Fruit fly (Drosophila melanogaster): ENCODE data around the gene Acp24A4.

DNA sequence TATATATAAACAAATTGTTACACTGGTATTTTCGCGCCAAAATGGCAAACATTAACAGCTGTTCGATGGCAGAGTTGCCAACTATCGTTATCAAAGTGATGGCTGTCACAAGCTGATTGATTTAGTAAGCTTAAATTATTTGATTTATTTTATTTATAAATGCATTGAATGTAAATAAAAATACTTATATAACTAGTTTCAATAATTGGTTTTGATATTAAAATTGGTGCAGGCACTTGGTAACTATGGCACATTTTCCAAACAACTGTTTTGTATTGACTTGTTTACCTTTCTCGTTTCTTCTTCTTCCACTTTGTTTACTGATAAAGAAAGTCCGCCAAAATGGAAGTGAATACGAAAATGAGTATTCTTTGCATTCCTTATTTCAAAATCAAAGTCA, 18.0 kb upstream of the Acp24A4 start, which contains the start of gene cutlet:
- no peak for TF ChIP-seq CG32772 (GFP tag; IDR thresholded peaks at IDR 0.05)
- TF ChIP-seq grau (tag; optimal IDR thresholded peaks at IDR 0.05), result no peak
- TF ChIP-seq zfh2 (GFP tag; optimal IDR thresholded peaks at IDR 0.05), result no peak
- no peak for TF ChIP-seq pum (GFP tag; optimal IDR thresholded peaks at IDR 0.05)
- no peak for TF ChIP-seq lilli (GFP tag; optimal IDR thresholded peaks at IDR 0.05)
- TF ChIP-seq CG6254 (GFP tag; optimal IDR thresholded peaks at IDR 0.05), result no peak

Data from whole organism, embryonic.